Fruit fly (Drosophila melanogaster): ENCODE measurements around the gene Rlb1.

DNA sequence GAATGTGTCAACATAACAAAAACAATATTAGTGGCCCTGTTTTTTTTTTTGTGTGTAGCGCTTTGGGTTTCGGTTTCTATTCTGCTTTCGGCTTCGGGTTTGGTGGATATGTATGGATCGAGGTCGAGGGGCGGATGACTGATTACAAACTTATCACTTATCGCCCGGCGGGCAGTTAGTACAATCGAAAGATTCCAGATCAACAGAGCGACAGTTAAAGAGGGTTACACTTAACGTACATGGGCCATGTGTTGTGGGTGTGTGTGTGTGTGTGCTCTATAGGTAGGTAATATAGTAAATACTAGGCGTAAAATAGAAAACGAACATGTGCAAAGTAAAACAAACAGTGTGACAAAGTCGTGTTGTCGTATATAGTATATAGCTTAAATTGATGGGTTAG lies 35.6 kb downstream of the Rlb1 start:
- no peak for TF ChIP-seq EcR (GFP tag; optimal IDR thresholded peaks at IDR 0.05)
- no peak for TF ChIP-seq CG8478 (optimal IDR thresholded peaks at IDR 0.05)

Measured in whole organism.